Fruit fly (Drosophila melanogaster) whole organism, adult: ENCODE data around the gene Smox.
A peak's percentile ranks its signal among the peaks of the same experiment; 100 is the strongest.

Experiments used
- CG11617 ChIP-seq: fragments of 200-800 bp; sonication (Bioruptor generic); optimal IDR thresholded peaks from 2 replicates; lab custom pipeline; 2017; ENCODE audit warnings: mild to moderate bottlenecking, missing biosample characterization, missing genetic modification reagents, missing genetic modification characterization
- CG12768 ChIP-seq: fragments of 200-800 bp; sonication (Bioruptor generic); optimal IDR thresholded peaks from 2 replicates; lab custom pipeline; 2017; ENCODE audit warnings: missing biosample characterization, missing genetic modification characterization, mild to moderate bottlenecking, moderate library complexity, missing genetic modification reagents
- CG14711 ChIP-seq: fragments of 200-800 bp; sonication (Bioruptor generic); optimal IDR thresholded peaks from 2 replicates; lab custom pipeline; 2018; ENCODE audit warnings: missing biosample characterization, mild to moderate bottlenecking, missing genetic modification characterization, moderate library complexity
- CG1620 ChIP-seq: fragments of 200-800 bp; sonication (Bioruptor generic); optimal IDR thresholded peaks from 2 replicates; lab custom pipeline; 2016; ENCODE audit warnings: missing biosample characterization, missing genetic modification characterization
- CG33017 ChIP-seq: fragments of 200-800 bp; sonication (Bioruptor generic); optimal IDR thresholded peaks from 2 replicates; lab custom pipeline; 2018; ENCODE audit warnings: missing biosample characterization, mild to moderate bottlenecking, missing genetic modification characterization, moderate library complexity
- CG5204 ChIP-seq: fragments of 200-800 bp; sonication (Bioruptor generic); optimal IDR thresholded peaks from 2 replicates; lab custom pipeline; 2016; ENCODE audit warnings: missing biosample characterization, missing genetic modification characterization
- CG7045 ChIP-seq: fragments of 200-800 bp; sonication (Bioruptor generic); optimal IDR thresholded peaks from 2 replicates; lab custom pipeline; 2017; ENCODE audit warnings: missing biosample characterization, mild to moderate bottlenecking, missing genetic modification characterization
- CG7101 ChIP-seq: fragments of 200-800 bp; sonication (Bioruptor generic); optimal IDR thresholded peaks from 2 replicates; lab custom pipeline; 2018; ENCODE audit warnings: missing biosample characterization, mild to moderate bottlenecking, missing genetic modification characterization, moderate library complexity
- Clk ChIP-seq: fragments of 200-800 bp; sonication (Bioruptor generic); optimal IDR thresholded peaks from 2 replicates; lab custom pipeline; 2017; ENCODE audit warnings: missing biosample characterization, missing genetic modification characterization
- Crg-1 ChIP-seq: fragments of 200-800 bp; sonication (Bioruptor generic); optimal IDR thresholded peaks from 2 replicates; lab custom pipeline; 2016; ENCODE audit warnings: missing biosample characterization, missing genetic modification characterization
- Hr96 ChIP-seq: fragments of 200-800 bp; sonication (Bioruptor generic); optimal IDR thresholded peaks from 2 replicates; lab custom pipeline; 2016; ENCODE audit warnings: missing biosample characterization, missing genetic modification characterization
- Mnt ChIP-seq: fragments of 200-800 bp; sonication (Bioruptor generic); optimal IDR thresholded peaks from 2 replicates; lab custom pipeline; 2016; ENCODE audit warnings: missing biosample characterization, mild to moderate bottlenecking, missing genetic modification characterization
- bab1 ChIP-seq: fragments of 200-800 bp; sonication (Bioruptor generic); optimal IDR thresholded peaks from 3 replicates; lab custom pipeline; 2019; ENCODE audit warnings: missing biosample characterization, mild to moderate bottlenecking, missing genetic modification characterization, moderate library complexity
- cic ChIP-seq: fragments of 200-800 bp; sonication (Bioruptor generic); optimal IDR thresholded peaks from 2 replicates; lab custom pipeline; 2017; ENCODE audit warnings: missing biosample characterization, mild to moderate bottlenecking, missing genetic modification characterization, moderate library complexity
- cnc ChIP-seq, 2 experiments: fragments of >200 bp; optimal IDR thresholded peaks; 2 replicates each; lab custom pipeline; 2017
- kay ChIP-seq: fragments of 200-800 bp; sonication (Bioruptor generic); peaks from one replicate; lab custom pipeline; 2016; ENCODE audit warnings: missing biosample characterization, missing genetic modification characterization, borderline replicate concordance
- ovo ChIP-seq: fragments of 200-800 bp; sonication (Bioruptor generic); optimal IDR thresholded peaks from 2 replicates; lab custom pipeline; 2016; ENCODE audit warnings: missing biosample characterization, missing genetic modification characterization
- pad ChIP-seq: fragments of 200-800 bp; sonication (Bioruptor generic); optimal IDR thresholded peaks from 3 replicates; lab custom pipeline; 2017; ENCODE audit warnings: missing biosample characterization, missing genetic modification characterization, mild to moderate bottlenecking, moderate library complexity, missing genetic modification reagents
- tj ChIP-seq: fragments of 200-800 bp; sonication (Bioruptor generic); optimal IDR thresholded peaks from 3 replicates; lab custom pipeline; 2017; ENCODE audit warnings: missing biosample characterization, mild to moderate bottlenecking, missing genetic modification characterization, moderate library complexity
- toe ChIP-seq: fragments of 200-800 bp; sonication (Bioruptor generic); optimal IDR thresholded peaks from 2 replicates; lab custom pipeline; 2016; ENCODE audit warnings: missing biosample characterization, missing genetic modification characterization

The Smox gene

DNA sequence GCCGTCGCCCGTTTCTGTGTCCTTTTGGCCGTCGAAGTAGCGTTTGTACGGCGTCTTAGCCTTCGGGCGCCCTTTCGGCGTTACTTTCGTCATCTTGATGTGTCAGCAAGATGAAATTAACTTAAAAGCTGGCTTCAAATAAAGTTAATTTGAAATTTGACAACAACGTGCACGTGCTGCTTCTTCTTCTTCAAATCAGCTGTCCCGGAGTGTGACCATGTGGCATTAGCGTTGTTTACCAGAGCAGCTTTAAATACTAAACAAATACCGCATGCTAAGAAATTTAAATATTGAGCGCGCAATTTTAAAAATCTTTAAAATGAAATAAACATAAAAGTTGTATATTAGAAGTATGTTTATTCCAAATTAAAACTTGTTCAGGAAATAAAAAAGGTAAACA is 21.1 kb downstream of the Smox start, which contains the start of gene CG2260:
Gene CG2260 (minus strand): TSS at position 209 of the 400 bp plus-strand sequence.
- peak; percentile 57 for TF ChIP-seq bab1
- no peak for TF ChIP-seq cic (GFP tag; lab: Kevin White, UChicago)
- TF ChIP-seq Mnt (GFP tag; lab: Kevin White, UChicago): peak; percentile 100

DNA sequence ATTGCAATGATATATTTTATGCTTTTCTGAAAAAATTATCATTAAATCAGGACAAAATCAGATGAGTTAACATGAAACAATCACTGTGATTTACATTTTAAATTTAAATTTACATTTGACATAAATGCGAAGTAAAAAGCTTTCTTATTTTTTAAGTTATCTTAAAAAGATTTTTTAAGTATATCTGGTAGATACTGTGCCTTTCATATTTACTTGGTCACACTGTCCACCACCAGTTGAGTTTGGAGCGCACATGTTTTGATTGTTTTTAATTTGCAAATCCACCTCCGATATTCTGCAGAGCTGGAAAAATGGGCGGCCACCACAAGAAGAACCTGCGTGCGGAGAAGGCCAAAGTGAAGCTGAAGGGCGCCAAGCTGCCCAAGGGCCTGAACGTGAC is 25.3 kb downstream of the Smox start, which contains the start of gene CG1575:
Gene CG1575 (plus strand): TSS at position 200 of the 400 bp plus-strand sequence.
- TF ChIP-seq CG7045 (no peak), Mnt (GFP tag; lab: Kevin White, UChicago) (peak; percentile 84)

DNA sequence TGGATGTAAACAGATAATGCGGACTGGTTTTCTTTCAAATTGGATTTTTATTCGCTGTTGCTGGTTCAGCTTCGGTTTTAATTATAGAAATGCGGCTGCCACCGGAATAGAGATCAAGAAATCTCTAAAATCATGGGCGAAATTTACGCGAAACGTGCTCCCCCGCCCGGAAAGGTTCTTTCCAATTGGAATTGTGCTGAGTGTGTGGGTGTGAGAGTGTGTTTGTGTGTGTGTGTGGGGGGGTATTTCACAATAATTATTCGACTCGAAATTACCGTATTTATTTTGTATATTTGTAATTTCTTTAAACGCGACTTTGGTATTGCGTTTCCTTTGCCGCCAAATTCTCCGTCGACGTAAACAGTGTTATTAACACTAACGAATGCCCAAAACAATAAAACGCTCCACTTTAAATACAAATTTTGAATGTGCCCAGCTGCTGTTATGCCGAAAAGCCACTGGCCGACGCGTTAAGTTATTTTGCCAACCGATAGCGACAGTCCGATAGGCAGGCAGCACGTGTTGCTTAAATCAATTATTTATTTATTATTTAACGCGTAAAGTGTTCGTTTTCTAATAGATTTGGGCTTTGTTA is 26.3 kb downstream of the Smox start, which contains the start of gene Gclc:
Gene Gclc (minus strand): TSS at position 431 of the 595 bp plus-strand sequence.
- no peak for TF ChIP-seq Crg-1 (GFP tag; lab: Kevin White, UChicago)
- TF ChIP-seq Mnt (GFP tag; lab: Kevin White, UChicago): peak; percentile 96
- peak; percentile 21 for TF ChIP-seq CG11617
- peak; percentile 21 for TF ChIP-seq cic (GFP tag; lab: Kevin White, UChicago)
- TF ChIP-seq CG7101: no peak
- peak; percentile 11 for TF ChIP-seq tj (GFP tag; lab: Kevin White, UChicago)
- no peak for TF ChIP-seq CG1620 (GFP tag; lab: Kevin White, UChicago)

DNA sequence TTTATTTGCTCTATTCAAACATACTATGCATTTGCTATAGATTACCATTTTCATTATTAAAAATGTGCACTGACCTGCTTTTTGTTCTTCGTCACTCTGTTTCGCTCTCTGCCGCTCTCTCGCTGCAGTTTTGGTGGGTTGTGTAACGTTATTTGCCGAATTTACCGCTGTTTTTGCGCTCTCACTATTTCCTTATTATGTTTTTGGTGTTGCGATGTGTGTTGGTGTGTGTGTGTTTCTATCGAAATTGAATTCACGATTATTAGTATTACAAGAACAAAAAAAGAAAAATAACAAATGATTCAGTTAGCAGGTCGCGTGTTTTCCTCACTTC is 26.8 kb downstream of the Smox start:
- peak; percentile 37 for TF ChIP-seq pad (GFP tag; lab: Kevin White, UChicago)
- peak; percentile 2 for TF ChIP-seq ovo (GFP tag; lab: Kevin White, UChicago)
- TF ChIP-seq cic (GFP tag; lab: Kevin White, UChicago): no peak

DNA sequence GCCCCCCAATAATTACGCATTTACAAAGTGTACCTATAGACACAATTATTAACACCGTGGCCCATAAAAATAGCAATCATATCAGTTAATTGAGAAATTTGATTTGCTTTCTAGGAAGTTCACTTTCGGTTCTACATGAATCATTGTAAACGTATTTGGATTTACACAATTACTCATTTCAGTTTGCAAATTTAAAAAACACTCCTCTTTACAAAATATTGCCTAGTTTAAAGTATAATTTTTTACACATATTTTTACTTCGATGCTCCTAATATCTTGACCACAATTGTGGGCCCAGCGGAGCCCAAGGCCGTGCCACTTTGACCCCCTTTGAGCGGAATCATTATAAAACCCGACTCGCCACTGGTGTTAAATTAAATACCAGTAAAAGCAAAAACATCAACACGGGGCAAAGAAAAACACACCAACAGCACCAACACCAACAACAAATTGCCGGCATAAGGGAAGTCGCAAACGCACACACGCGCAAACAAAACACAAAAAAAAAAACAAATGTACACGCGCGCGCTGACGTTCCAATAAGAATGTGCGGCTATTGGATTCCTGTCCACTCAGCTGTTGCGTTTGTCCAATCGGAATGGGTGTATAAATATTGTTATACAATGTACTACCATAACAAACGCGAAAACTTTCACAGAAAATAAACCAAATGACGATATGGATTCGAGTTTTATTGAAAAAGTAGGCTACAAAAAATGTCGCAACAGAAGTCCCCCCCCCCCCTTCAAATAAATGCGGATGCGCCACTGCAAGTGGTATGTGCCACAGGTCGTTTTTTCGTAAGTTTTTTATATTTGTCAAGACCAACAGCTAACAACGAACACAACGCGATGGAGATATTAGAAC is 27.4 kb downstream of the Smox start:
- TF ChIP-seq CG7101 (peak; percentile 80), CG7045 (peak; percentile 60), CG12768 (GFP tag; lab: Kevin White, UChicago) (peak; percentile 62), bab1 (peak; percentile 57), ovo (GFP tag; lab: Kevin White, UChicago) (peak; percentile 1), toe (peak; percentile 45), Hr96 (no peak), Mnt (GFP tag; lab: Kevin White, UChicago) (peak; percentile 46), CG11617 (peak; percentile 64), kay (no peak), Clk (GFP tag; lab: Kevin White, UChicago) (peak; percentile 25), Crg-1 (GFP tag; lab: Kevin White, UChicago) (no peak), CG33017 (tag; lab: Kevin White, UChicago) (peak; percentile 62), CG1620 (GFP tag; lab: Kevin White, UChicago) (peak; percentile 21), cic (GFP tag; lab: Kevin White, UChicago) (no peak), cnc (optimal IDR thresholded peaks at IDR 0.05; lab: Kevin White, UChicago) (no peak), CG14711 (tag; lab: Kevin White, UChicago) (peak; percentile 62), pad (GFP tag; lab: Kevin White, UChicago) (peak; percentile 20), tj (GFP tag; lab: Kevin White, UChicago) (peak; percentile 73), CG5204 (GFP tag; lab: Kevin White, UChicago) (peak; percentile 70)

DNA sequence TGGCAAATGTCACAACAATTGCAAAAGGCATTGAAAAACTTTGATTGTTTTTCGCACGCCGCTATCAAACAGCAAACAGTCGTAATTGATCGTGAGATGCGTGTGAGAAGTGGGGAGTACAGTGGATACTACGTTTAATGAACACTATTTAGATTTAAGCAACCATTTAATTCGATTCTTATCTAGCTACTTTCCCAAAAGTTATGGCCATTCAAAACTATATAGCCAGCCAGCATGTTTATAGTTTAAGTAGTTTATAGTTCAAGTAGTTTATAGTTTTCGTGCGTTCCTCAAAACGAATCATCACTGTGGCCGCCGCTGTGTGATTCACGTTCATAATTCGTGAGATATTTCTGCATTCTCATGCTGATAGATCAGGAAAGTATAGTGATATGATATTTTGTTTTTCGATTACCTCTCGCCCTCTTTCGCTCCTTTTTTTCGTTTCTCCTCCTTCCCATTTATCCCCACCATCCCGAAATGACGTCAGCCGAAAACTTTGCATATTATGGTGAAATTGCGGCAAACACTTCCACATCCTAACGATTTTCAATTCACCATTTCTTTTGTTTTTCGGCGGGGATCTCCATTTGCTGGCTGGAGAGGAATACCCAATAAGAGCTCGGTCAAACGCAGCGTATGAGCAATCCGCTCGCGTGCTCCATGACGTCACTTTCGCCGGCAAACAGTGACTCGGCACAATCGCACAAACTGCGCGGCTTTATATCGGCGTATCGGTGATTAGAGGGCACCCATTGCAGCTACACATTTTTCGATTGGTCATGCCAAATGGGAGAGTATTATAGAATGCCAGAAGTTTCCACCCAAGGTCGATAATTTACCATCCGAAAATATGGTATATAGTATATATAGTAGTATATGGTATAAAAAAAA is 28.4 kb downstream of the Smox start:
- TF ChIP-seq CG5204 (GFP tag; lab: Kevin White, UChicago) (peak; percentile 68), Hr96 (peak; percentile 59), kay (peak; percentile 92), bab1 (peak; percentile 51), Mnt (GFP tag; lab: Kevin White, UChicago) (peak; percentile 23), Clk (GFP tag; lab: Kevin White, UChicago) (peak; percentile 15), toe (peak; percentile 28), CG7101 (peak; percentile 88), cnc (optimal IDR thresholded peaks at IDR 0.05; lab: Kevin White, UChicago) (peak; percentile 93 to 96), ovo (GFP tag; lab: Kevin White, UChicago) (no peak), cic (GFP tag; lab: Kevin White, UChicago) (no peak), CG14711 (tag; lab: Kevin White, UChicago) (peak; percentile 67), pad (GFP tag; lab: Kevin White, UChicago) (no peak), CG33017 (tag; lab: Kevin White, UChicago) (peak; percentile 78), CG11617 (no peak), tj (GFP tag; lab: Kevin White, UChicago) (no peak), CG1620 (GFP tag; lab: Kevin White, UChicago) (peak; percentile 11), CG12768 (GFP tag; lab: Kevin White, UChicago) (peak; percentile 33), Crg-1 (GFP tag; lab: Kevin White, UChicago) (peak; percentile 27), CG7045 (peak; percentile 63)
